Comparison of ENCODE assay signal across 1 fruit fly cellular context in genomic region chrX:15023826-15024545, dm6.
TF ChIP-seq lines count a peak whose summit lies in the region.

TSS of gene be (plus strand) at chrX:15024436.

TF ChIP-seq in whole organism, embryonic, 481 proteins besides CTCF, POLR2A, EP300 and RAD21 (continued from another document and continues in another):
- peak; percentile 15 for TF ChIP-seq CG8281 (tag; optimal IDR thresholded peaks at IDR 0.05; lab: Kevin White, UChicago)
- TF ChIP-seq gsb-n (tag; optimal IDR thresholded peaks at IDR 0.05; lab: Kevin White, UChicago) = peak; percentile 74
- TF ChIP-seq sens-2 (GFP tag; IDR thresholded peaks at IDR 0.05; lab: Robert Waterston, UW) = no peak
- peak; percentile 64 for TF ChIP-seq CG1233 (GFP tag; optimal IDR thresholded peaks at IDR 0.05; lab: Kevin White, UChicago)
- TF ChIP-seq Doc3 (GFP tag; IDR thresholded peaks at IDR 0.05; lab: Robert Waterston, UW; ENCODE audit: partially characterized antibody) = no peak
- no peak for TF ChIP-seq CG17912 (GFP tag; optimal IDR thresholded peaks at IDR 0.05; lab: Kevin White, UChicago)
- peak; percentile 69 for TF ChIP-seq CG30020 (tag; optimal IDR thresholded peaks at IDR 0.05; lab: Kevin White, UChicago)
- TF ChIP-seq so (GFP tag; IDR thresholded peaks at IDR 0.05; lab: Robert Waterston, UW) = no peak
- TF ChIP-seq CG2875 (GFP tag; optimal IDR thresholded peaks at IDR 0.05; lab: Kevin White, UChicago) = no peak
- TF ChIP-seq hkb (optimal IDR thresholded peaks at IDR 0.05; lab: Kevin White, UChicago) = no peak
- TF ChIP-seq hkb (GFP tag; IDR thresholded peaks at IDR 0.05; lab: Robert Waterston, UW) = 0 out of 2 replicates have a peak, but pooled peaks have one; percentile 26
- TF ChIP-seq slbo (GFP tag; IDR thresholded peaks at IDR 0.05; lab: Robert Waterston, UW) = peak; percentile 74
- no peak for TF ChIP-seq CG8765 (GFP tag; IDR thresholded peaks at IDR 0.05; lab: Robert Waterston, UW)
- TF ChIP-seq Hsf (GFP tag; optimal IDR thresholded peaks at IDR 0.05; lab: Kevin White, UChicago) = no peak
- peak; percentile 65 for TF ChIP-seq Six4 (GFP tag; optimal IDR thresholded peaks at IDR 0.05; lab: Kevin White, UChicago)
- no peak for TF ChIP-seq D19B (GFP tag; optimal IDR thresholded peaks at IDR 0.05; lab: Kevin White, UChicago)
- TF ChIP-seq danr (GFP tag; IDR thresholded peaks at IDR 0.05; lab: Robert Waterston, UW) = no peak
- TF ChIP-seq CG9437 (GFP tag; optimal IDR thresholded peaks at IDR 0.05; lab: Kevin White, UChicago) = peak; percentile 85
- TF ChIP-seq onecut (GFP tag; IDR thresholded peaks at IDR 0.05; lab: Robert Waterston, UW) = 0 out of 2 replicates have a peak, but pooled peaks have one; percentile 23
- peak; percentile 96 for TF ChIP-seq CG17361 (GFP tag; IDR thresholded peaks at IDR 0.05; lab: Robert Waterston, UW)
- TF ChIP-seq Oaz (GFP tag; IDR thresholded peaks at IDR 0.05; lab: Robert Waterston, UW) = no peak
- TF ChIP-seq z (GFP tag; IDR thresholded peaks at IDR 0.05; lab: Robert Waterston, UW) = no peak
- no peak for TF ChIP-seq CG5953 (GFP tag; IDR thresholded peaks at IDR 0.05; lab: Robert Waterston, UW)
- no peak for TF ChIP-seq Hmx (GFP tag; optimal IDR thresholded peaks at IDR 0.05; lab: Kevin White, UChicago)
- 0 out of 2 replicates have a peak, but pooled peaks have one; percentile 8 for TF ChIP-seq CG17328 (GFP tag; IDR thresholded peaks at IDR 0.05; lab: Robert Waterston, UW)
- 0 out of 2 replicates have a peak, but pooled peaks have one; percentile 15 for TF ChIP-seq E2f1 (GFP tag; IDR thresholded peaks at IDR 0.05; lab: Robert Waterston, UW)
- TF ChIP-seq inv (GFP tag; IDR thresholded peaks at IDR 0.05; lab: Robert Waterston, UW; ENCODE audit: partially characterized antibody) = no peak
- no peak for TF ChIP-seq nom (GFP tag; optimal IDR thresholded peaks at IDR 0.05; lab: Kevin White, UChicago)
- no peak for TF ChIP-seq ato (GFP tag; IDR thresholded peaks at IDR 0.05; lab: Robert Waterston, UW; ENCODE audit: partially characterized antibody)
- no peak for TF ChIP-seq gt (GFP tag; IDR thresholded peaks at IDR 0.05; lab: Robert Waterston, UW)
- TF ChIP-seq Hr78 (GFP tag; optimal IDR thresholded peaks at IDR 0.05; lab: Kevin White, UChicago) = peak in 1 of 2 experiments; percentile 41
- TF ChIP-seq Abd-B (GFP tag; optimal IDR thresholded peaks at IDR 0.05; lab: Kevin White, UChicago) = peak; percentile 66
- peak; percentile 81 to 86 for TF ChIP-seq Trl (optimal IDR thresholded peaks at IDR 0.05; lab: Kevin White, UChicago)
- no peak for TF ChIP-seq Trl (GFP tag; optimal IDR thresholded peaks at IDR 0.05; lab: Kevin White, UChicago)
- peak; percentile 11 for TF ChIP-seq yki (optimal IDR thresholded peaks at IDR 0.05; lab: Kevin White, UChicago)
- TF ChIP-seq Ets97D (GFP tag; optimal IDR thresholded peaks at IDR 0.05; lab: Kevin White, UChicago) = no peak
- no peak for TF ChIP-seq CG2199 (GFP tag; IDR thresholded peaks at IDR 0.05; lab: Robert Waterston, UW)
- TF ChIP-seq mirr (GFP tag; optimal IDR thresholded peaks at IDR 0.05; lab: Kevin White, UChicago) = no peak
- peak; percentile 78 for TF ChIP-seq CG12659 (GFP tag; optimal IDR thresholded peaks at IDR 0.05; lab: Kevin White, UChicago)
- peak; percentile 41 for TF ChIP-seq Xbp1 (GFP tag; optimal IDR thresholded peaks at IDR 0.05; lab: Kevin White, UChicago)
- no peak for TF ChIP-seq CG11560 (tag; IDR thresholded peaks at IDR 0.05; lab: Robert Waterston, UW)
- TF ChIP-seq CG9215 (GFP tag; IDR thresholded peaks at IDR 0.05; lab: Robert Waterston, UW) = no peak; the same call in none of the 2 replicates
- no peak for TF ChIP-seq Ravus (GFP tag; IDR thresholded peaks at IDR 0.05; lab: Robert Waterston, UW)
- TF ChIP-seq trem (tag; optimal IDR thresholded peaks at IDR 0.05; lab: Kevin White, UChicago) = peak; percentile 58
- no peak for TF ChIP-seq ham (GFP tag; IDR thresholded peaks at IDR 0.05; lab: Robert Waterston, UW)
- no peak for TF ChIP-seq pita (GFP tag; optimal IDR thresholded peaks at IDR 0.05; lab: Kevin White, UChicago)
- TF ChIP-seq wdn (GFP tag; IDR thresholded peaks at IDR 0.05; lab: Robert Waterston, UW) = peak; percentile 57; the same call in 1 of the 2 replicates
- no peak for TF ChIP-seq CG4820 (GFP tag; optimal IDR thresholded peaks at IDR 0.05; lab: Kevin White, UChicago)
- TF ChIP-seq CG11247 (GFP tag; IDR thresholded peaks at IDR 0.05; lab: Robert Waterston, UW) = no peak; the same call in 1 of the 2 replicates
- no peak for TF ChIP-seq slp2 (GFP tag; optimal IDR thresholded peaks at IDR 0.05; lab: Kevin White, UChicago)
- TF ChIP-seq en (GFP tag; optimal IDR thresholded peaks at IDR 0.05; lab: Kevin White, UChicago) = no peak
- TF ChIP-seq CG2120 (GFP tag; optimal IDR thresholded peaks at IDR 0.05; lab: Kevin White, UChicago) = peak; percentile 14
- no peak for TF ChIP-seq chn (GFP tag; optimal IDR thresholded peaks at IDR 0.05; lab: Kevin White, UChicago)
- TF ChIP-seq unc-4 (GFP tag; IDR thresholded peaks at IDR 0.05; lab: Robert Waterston, UW; ENCODE audit: partially characterized antibody) = no peak
- no peak for TF ChIP-seq Opbp (GFP tag; IDR thresholded peaks at IDR 0.05; lab: Robert Waterston, UW; ENCODE audit: partially characterized antibody)
- TF ChIP-seq lmd (GFP tag; IDR thresholded peaks at IDR 0.05; lab: Robert Waterston, UW) = peak; percentile 75
- peak; percentile 43; the same call in 1 of the 2 replicates for TF ChIP-seq E2f2 (GFP tag; IDR thresholded peaks at IDR 0.05; lab: Robert Waterston, UW)
- TF ChIP-seq CG1792 (GFP tag; optimal IDR thresholded peaks at IDR 0.05; lab: Kevin White, UChicago) = no peak
- TF ChIP-seq luna (GFP tag; optimal IDR thresholded peaks at IDR 0.05; lab: Kevin White, UChicago) = no peak
- TF ChIP-seq NfI (GFP tag; optimal IDR thresholded peaks at IDR 0.05; lab: Kevin White, UChicago) = peak; percentile 1
- TF ChIP-seq h (optimal IDR thresholded peaks at IDR 0.05; lab: Kevin White, UChicago) = no peak
- TF ChIP-seq gfzf (GFP tag; optimal IDR thresholded peaks at IDR 0.05; lab: Kevin White, UChicago) = no peak
- TF ChIP-seq CG10366 (GFP tag; IDR thresholded peaks at IDR 0.05; lab: Robert Waterston, UW) = no peak; the same call in 1 of the 2 replicates
- peak; percentile 69 for TF ChIP-seq Atf6 (GFP tag; IDR thresholded peaks at IDR 0.05; lab: Robert Waterston, UW)
- peak; percentile 44; the same call in 1 of the 2 replicates for TF ChIP-seq al (GFP tag; IDR thresholded peaks at IDR 0.05; lab: Robert Waterston, UW)
- no peak for TF ChIP-seq Dp (GFP tag; optimal IDR thresholded peaks at IDR 0.05; lab: Kevin White, UChicago)
- TF ChIP-seq slou (GFP tag; optimal IDR thresholded peaks at IDR 0.05; lab: Kevin White, UChicago) = no peak
- 0 out of 2 replicates have a peak, but pooled peaks have one; percentile 21 for TF ChIP-seq sim (GFP tag; IDR thresholded peaks at IDR 0.05; lab: Robert Waterston, UW)
- no peak for TF ChIP-seq NK7.1 (GFP tag; optimal IDR thresholded peaks at IDR 0.05; lab: Kevin White, UChicago)
- peak; percentile 41 for TF ChIP-seq unpg (GFP tag; optimal IDR thresholded peaks at IDR 0.05; lab: Kevin White, UChicago)
- TF ChIP-seq tup (GFP tag; optimal IDR thresholded peaks at IDR 0.05; lab: Kevin White, UChicago) = no peak
- peak; percentile 81 for TF ChIP-seq fd96Cb (tag; optimal IDR thresholded peaks at IDR 0.05; lab: Kevin White, UChicago)
- TF ChIP-seq dpn (GFP tag; optimal IDR thresholded peaks at IDR 0.05; lab: Kevin White, UChicago) = peak in 1 of 2 experiments; percentile 29
- peak; percentile 78 for TF ChIP-seq Ssrp (tag; optimal IDR thresholded peaks at IDR 0.05; lab: Kevin White, UChicago)
- no peak for TF ChIP-seq CG14965 (GFP tag; optimal IDR thresholded peaks at IDR 0.05; lab: Kevin White, UChicago; ENCODE audit: borderline replicate concordance)
- no peak for TF ChIP-seq CG16863 (GFP tag; optimal IDR thresholded peaks at IDR 0.05; lab: Kevin White, UChicago)
- no peak for TF ChIP-seq CG3838 (GFP tag; optimal IDR thresholded peaks at IDR 0.05; lab: Kevin White, UChicago)
- TF ChIP-seq CG31388 (GFP tag; optimal IDR thresholded peaks at IDR 0.05; lab: Kevin White, UChicago) = no peak
- TF ChIP-seq CG12155 (GFP tag; optimal IDR thresholded peaks at IDR 0.05; lab: Kevin White, UChicago) = peak; percentile 13
- no peak for TF ChIP-seq chif (GFP tag; optimal IDR thresholded peaks at IDR 0.05; lab: Kevin White, UChicago)
- TF ChIP-seq wek (GFP tag; optimal IDR thresholded peaks at IDR 0.05; lab: Kevin White, UChicago) = no peak
- no peak for TF ChIP-seq HLH3B (GFP tag; IDR thresholded peaks at IDR 0.05; lab: Robert Waterston, UW)
- no peak for TF ChIP-seq MBD-R2 (GFP tag; IDR thresholded peaks at IDR 0.05; lab: Robert Waterston, UW)
- TF ChIP-seq Usf (GFP tag; optimal IDR thresholded peaks at IDR 0.05; lab: Kevin White, UChicago) = peak; percentile 11
- TF ChIP-seq CG10267 (tag; optimal IDR thresholded peaks at IDR 0.05; lab: Kevin White, UChicago) = peak; percentile 83
- TF ChIP-seq CG16813 (GFP tag; IDR thresholded peaks at IDR 0.05; lab: Robert Waterston, UW; ENCODE audit: partially characterized antibody) = no peak
- no peak for TF ChIP-seq vfl (GFP tag; optimal IDR thresholded peaks at IDR 0.05; lab: Kevin White, UChicago)
- no peak for TF ChIP-seq ems (GFP tag; optimal IDR thresholded peaks at IDR 0.05; lab: Kevin White, UChicago)
- TF ChIP-seq CG14860 (GFP tag; IDR thresholded peaks at IDR 0.05; lab: Robert Waterston, UW; ENCODE audit: partially characterized antibody) = no peak
- peak; percentile 71 for TF ChIP-seq CG15601 (tag; optimal IDR thresholded peaks at IDR 0.05; lab: Kevin White, UChicago)
- no peak for TF ChIP-seq sna (GFP tag; IDR thresholded peaks at IDR 0.05; lab: Robert Waterston, UW; ENCODE audit: partially characterized antibody)
- TF ChIP-seq CG15479 (GFP tag; optimal IDR thresholded peaks at IDR 0.05; lab: Kevin White, UChicago) = no peak
- TF ChIP-seq CG13296 (GFP tag; optimal IDR thresholded peaks at IDR 0.05; lab: Kevin White, UChicago) = peak; percentile 73
- TF ChIP-seq CG30403 (GFP tag; optimal IDR thresholded peaks at IDR 0.05; lab: Kevin White, UChicago) = peak; percentile 73
- TF ChIP-seq CG6854 (GFP tag; optimal IDR thresholded peaks at IDR 0.05; lab: Kevin White, UChicago) = peak; percentile 15
- TF ChIP-seq ase (GFP tag; IDR thresholded peaks at IDR 0.05; lab: Robert Waterston, UW) = 0 out of 3 replicates have a peak, but pooled peaks have one; percentile 4
- TF ChIP-seq Max (GFP tag; optimal IDR thresholded peaks at IDR 0.05; lab: Kevin White, UChicago) = no peak
- TF ChIP-seq CG30431 (GFP tag; optimal IDR thresholded peaks at IDR 0.05; lab: Kevin White, UChicago) = no peak
- TF ChIP-seq cas (GFP tag; IDR thresholded peaks at IDR 0.05; lab: Robert Waterston, UW) = no peak
- TF ChIP-seq Bdp1 (GFP tag; optimal IDR thresholded peaks at IDR 0.05; lab: Kevin White, UChicago) = no peak
- no peak for TF ChIP-seq emc (GFP tag; optimal IDR thresholded peaks at IDR 0.05; lab: Kevin White, UChicago)
- TF ChIP-seq CG10959 (GFP tag; IDR thresholded peaks at IDR 0.05; lab: Robert Waterston, UW) = 0 out of 2 replicates have a peak, but pooled peaks have one; percentile 44
- peak; percentile 47 for TF ChIP-seq esg (GFP tag; conservative IDR thresholded peaks at IDR 0.05; lab: Robert Waterston, UW)
- TF ChIP-seq br (optimal IDR thresholded peaks at IDR 0.05; lab: Kevin White, UChicago) = no peak
- TF ChIP-seq CG17829 (tag; optimal IDR thresholded peaks at IDR 0.05; lab: Kevin White, UChicago) = peak; percentile 89
- no peak for TF ChIP-seq CG12219 (GFP tag; optimal IDR thresholded peaks at IDR 0.05; lab: Kevin White, UChicago)
- peak; percentile 52 for TF ChIP-seq CG5180 (GFP tag; optimal IDR thresholded peaks at IDR 0.05; lab: Kevin White, UChicago)
- TF ChIP-seq CG15269 (tag; optimal IDR thresholded peaks at IDR 0.05; lab: Kevin White, UChicago) = peak; percentile 78
- TF ChIP-seq abd-A (tag; optimal IDR thresholded peaks at IDR 0.05; lab: Kevin White, UChicago) = no peak
- peak; percentile 46 for TF ChIP-seq az2 (GFP tag; optimal IDR thresholded peaks at IDR 0.05; lab: Kevin White, UChicago)
- no peak for TF ChIP-seq Sry-δ (GFP tag; optimal IDR thresholded peaks at IDR 0.05; lab: Kevin White, UChicago)
- no peak for TF ChIP-seq CG18764 (GFP tag; optimal IDR thresholded peaks at IDR 0.05; lab: Kevin White, UChicago)
- no peak for TF ChIP-seq MESR4 (GFP tag; optimal IDR thresholded peaks at IDR 0.05; lab: Kevin White, UChicago)
- TF ChIP-seq CG17385 (GFP tag; optimal IDR thresholded peaks at IDR 0.05; lab: Kevin White, UChicago) = peak; percentile 75
- TF ChIP-seq CG32767 (GFP tag; IDR thresholded peaks at IDR 0.05; lab: Robert Waterston, UW) = peak; percentile 51; the same call in 1 of the 2 replicates
- TF ChIP-seq Dll (GFP tag; IDR thresholded peaks at IDR 0.05; lab: Robert Waterston, UW; ENCODE audit: partially characterized antibody) = no peak
- TF ChIP-seq CG13123 (GFP tag; optimal IDR thresholded peaks at IDR 0.05; lab: Kevin White, UChicago) = peak; percentile 23
- TF ChIP-seq her (GFP tag; optimal IDR thresholded peaks at IDR 0.05; lab: Kevin White, UChicago) = no peak
- TF ChIP-seq sc (optimal IDR thresholded peaks at IDR 0.05; lab: Kevin White, UChicago) = no peak
- peak; percentile 10 for TF ChIP-seq sc (GFP tag; optimal IDR thresholded peaks at IDR 0.05; lab: Kevin White, UChicago)
- peak; percentile 87 for TF ChIP-seq CG14710 (tag; optimal IDR thresholded peaks at IDR 0.05; lab: Kevin White, UChicago)
- no peak for TF ChIP-seq CG13894 (tag; optimal IDR thresholded peaks at IDR 0.05; lab: Kevin White, UChicago)
- TF ChIP-seq Mes4 (GFP tag; optimal IDR thresholded peaks at IDR 0.05; lab: Kevin White, UChicago) = no peak
- TF ChIP-seq crp (GFP tag; optimal IDR thresholded peaks at IDR 0.05; lab: Kevin White, UChicago) = no peak
- peak; percentile 22 for TF ChIP-seq sd (tag; optimal IDR thresholded peaks at IDR 0.05; lab: Kevin White, UChicago)
- no peak for TF ChIP-seq zen2 (GFP tag; IDR thresholded peaks at IDR 0.05; lab: Robert Waterston, UW; ENCODE audit: partially characterized antibody)
- peak; percentile 54 for TF ChIP-seq fd3F (GFP tag; optimal IDR thresholded peaks at IDR 0.05; lab: Kevin White, UChicago)
- peak; percentile 5 for TF ChIP-seq CG11723 (GFP tag; optimal IDR thresholded peaks at IDR 0.05; lab: Kevin White, UChicago)
- TF ChIP-seq CG10321 (GFP tag; IDR thresholded peaks at IDR 0.05; lab: Robert Waterston, UW) = no peak
- TF ChIP-seq tap (tag; optimal IDR thresholded peaks at IDR 0.05; lab: Kevin White, UChicago) = peak; percentile 61
- TF ChIP-seq lola (GFP tag; optimal IDR thresholded peaks at IDR 0.05; lab: Kevin White, UChicago) = peak in 1 of 3 experiments; percentile 91
- TF ChIP-seq CG7357 (GFP tag; IDR thresholded peaks at IDR 0.05; lab: Robert Waterston, UW) = peak; percentile 23; the same call in 1 of the 3 replicates
